Fruit fly (Drosophila melanogaster): ENCODE data around the gene CG12065.

- no peak for TF ChIP-seq repo (GFP tag; optimal IDR thresholded peaks at IDR 0.05)
- no peak for TF ChIP-seq CG10147 (GFP tag; optimal IDR thresholded peaks at IDR 0.05)
- TF ChIP-seq psq (GFP tag; optimal IDR thresholded peaks at IDR 0.05): no peak
- no peak for TF ChIP-seq CG15073 (GFP tag; optimal IDR thresholded peaks at IDR 0.05)
- no peak for TF ChIP-seq Hr39 (optimal IDR thresholded peaks at IDR 0.05)
- no peak for TF ChIP-seq Ptx1 (GFP tag; IDR thresholded peaks at IDR 0.05)
- TF ChIP-seq twi (tag; optimal IDR thresholded peaks at IDR 0.05): no peak
- no peak for TF ChIP-seq CG12071 (GFP tag; optimal IDR thresholded peaks at IDR 0.05)
- TF ChIP-seq Meics (GFP tag; optimal IDR thresholded peaks at IDR 0.05): no peak
- no peak for TF ChIP-seq CG1024 (GFP tag; IDR thresholded peaks at IDR 0.05)
- no peak for TF ChIP-seq eyg (GFP tag; optimal IDR thresholded peaks at IDR 0.05)
- no peak for TF ChIP-seq Eip74EF (GFP tag; optimal IDR thresholded peaks at IDR 0.05)
Measured at dm6 chrX:8569038-8569437, 5.1 kb upstream of the CG12065 start.

All from whole organism, embryonic.